Worm (Caenorhabditis elegans) whole organism, L4 larva: ENCODE data around the gene T10B5.4.

ENCODE experiments used
- F26F4.8 ChIP-seq: fragments of 200-800 bp; sonication (Bioruptor generic); conservative IDR thresholded peaks from 2 replicates; pipeline ENCODE4 v1.3.6; 2022; ENCODE audit warnings: missing genetic modification characterization, missing compliant biosample characterization
- T26A8.4 ChIP-seq: fragments of 200-800 bp; sonication (Bioruptor generic); IDR thresholded peaks from 2 replicates; pipeline ENCODE4 v1.3.6; 2022; ENCODE audit warnings: missing genetic modification characterization, missing compliant biosample characterization
- ama-1 ChIP-seq: fragments of 150-350 bp; optimal IDR thresholded peaks from 2 replicates; lab custom pipeline; 2014; ENCODE audit warnings: inconsistent platforms, mixed read lengths
- ceh-28 ChIP-seq: fragments of 150-350 bp; optimal IDR thresholded peaks from 2 replicates; lab custom pipeline; 2014; ENCODE audit warnings: missing biosample characterization, missing genetic modification reagents, missing genetic modification characterization
- ceh-82 ChIP-seq: sonication (generic microtip); optimal IDR thresholded peaks from 2 replicates; lab custom pipeline; 2017; ENCODE audit warnings: missing biosample characterization, missing genetic modification characterization
- ces-1 ChIP-seq: fragments of 150-350 bp; sonication (generic microtip); optimal IDR thresholded peaks from 4 replicates; lab custom pipeline; 2014; ENCODE audit warnings: missing biosample characterization, missing genetic modification reagents, missing genetic modification characterization
- dpl-1 ChIP-seq: fragments of 150-350 bp; optimal IDR thresholded peaks from 2 replicates; lab custom pipeline; 2014; ENCODE audit warnings: missing biosample characterization, missing genetic modification reagents, missing genetic modification characterization
- pha-4 ChIP-seq, 2 experiments: fragments of 150-350 bp in 1 of 2; fragments of 200-800 bp in 1 of 2; sonication (Bioruptor generic) in 1 of 2; IDR thresholded peaks in 1 of 2; optimal IDR thresholded peaks in 1 of 2; 2 replicates each; pipeline versions ENCODE4 v1.3.6 to Lab custom; 2014 to 2022; ENCODE audit warnings: missing genetic modification characterization in 2 of 2, missing genetic modification reagents in 2 of 2, missing biosample characterization in 1 of 2, missing compliant biosample characterization in 1 of 2
- skn-1 ChIP-seq: fragments of 150-350 bp; optimal IDR thresholded peaks from 2 replicates; lab custom pipeline; 2014; ENCODE audit warnings: missing biosample characterization, missing genetic modification characterization
- unc-62 ChIP-seq, 3 experiments: fragments of 150-350 bp in 1 of 3; sonication (generic microtip); optimal IDR thresholded peaks in 2 of 3; peaks in 1 of 3; 1 replicate in 1 of 3; 2 replicates in 2 of 3; lab custom pipeline; 2014 to 2017; ENCODE audit warnings: missing biosample characterization in 3 of 3, missing genetic modification characterization in 3 of 3, missing genetic modification reagents in 3 of 3, missing genotype in 1 of 3
- ztf-11 ChIP-seq: fragments of 150-350 bp; optimal IDR thresholded peaks from 2 replicates; lab custom pipeline; 2014; ENCODE audit warnings: missing biosample characterization, missing genetic modification characterization
- ztf-7 ChIP-seq: fragments of 150-350 bp; optimal IDR thresholded peaks from 2 replicates; lab custom pipeline; 2014; ENCODE audit warnings: missing biosample characterization, missing genetic modification characterization

DNA sequence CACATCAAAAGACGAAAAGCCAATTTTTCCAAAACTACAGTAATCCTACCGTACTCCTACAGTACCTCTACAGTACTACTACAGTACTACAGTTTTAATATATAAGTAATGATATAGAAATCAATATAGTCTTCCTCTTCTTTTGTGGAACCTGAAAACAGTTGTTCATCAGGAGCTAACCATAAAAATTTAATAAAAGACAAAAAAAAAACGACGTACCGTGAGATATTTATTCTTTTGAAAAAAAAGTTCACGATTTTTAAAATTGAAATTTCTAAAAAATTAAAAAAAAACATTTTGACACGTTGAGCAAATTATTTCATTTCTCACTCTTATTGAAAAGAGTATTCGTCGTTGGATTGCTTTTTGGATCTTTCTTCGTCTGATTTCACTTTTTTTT lies 39.5 kb upstream of the T10B5.4 start, which contains the start of gene Y32G9A.3:
- TF ChIP-seq ceh-28 (tag; lab: Kevin White, UChicago): no peak
- no peak for TF ChIP-seq dpl-1 (GFP tag; lab: Kevin White, UChicago)
- no peak for TF ChIP-seq ces-1 (GFP tag; lab: Kevin White, UChicago)
- no peak for TF ChIP-seq ztf-11
- TF ChIP-seq unc-62 (GFP tag; optimal IDR thresholded peaks at IDR 0.05 in 1 of 2; lab: Kevin White, UChicago): no peak
- TF ChIP-seq unc-62 (tag; optimal IDR thresholded peaks at IDR 0.05; lab: Kevin White, UChicago): no peak
- no peak for TF ChIP-seq pha-4 (GFP tag; IDR thresholded peaks at IDR 0.05; lab: Robert Waterston, UW)
- no peak for TF ChIP-seq pha-4 (tag; optimal IDR thresholded peaks at IDR 0.05; lab: Kevin White, UChicago)
- TF ChIP-seq ceh-82: no peak
- TF ChIP-seq F26F4.8 (GFP tag; lab: Robert Waterston, UW): no peak
- no peak for TF ChIP-seq T26A8.4 (GFP tag; lab: Robert Waterston, UW)
- TF ChIP-seq skn-1 (tag; lab: Kevin White, UChicago): no peak
- no peak for TF ChIP-seq ama-1 (lab: Kevin White, UChicago)
- no peak for TF ChIP-seq ztf-7 (tag; lab: Kevin White, UChicago)
